Fruit fly (Drosophila melanogaster) whole organism, embryonic: ENCODE measurements around the gene Gr39a.

Experiments
- ATbp ChIP-seq: fragments of 200-800 bp; sonication (Bioruptor generic); optimal IDR thresholded peaks from 2 replicates; lab custom pipeline; 2017; ENCODE audit warnings: missing biosample characterization, mild to moderate bottlenecking, missing genetic modification characterization, missing genetic modification reagents
- BEAF-32 ChIP-seq: fragments of 200-800 bp; sonication (Bioruptor generic); optimal IDR thresholded peaks from 3 replicates; lab custom pipeline; 2017; ENCODE audit warnings: missing biosample characterization, missing genetic modification characterization, mild to moderate bottlenecking, moderate library complexity, missing genetic modification reagents
- CG1024 ChIP-seq: fragments of 200-800 bp; sonication (Bioruptor generic); IDR thresholded peaks from 2 replicates; pipeline ENCODE4 v1.3.6; 2022; ENCODE audit warnings: missing biosample characterization, missing genetic modification characterization
- CG10321 ChIP-seq: fragments of 200-800 bp; sonication (Bioruptor generic); IDR thresholded peaks from 2 replicates; pipeline ENCODE4 v1.3.6; 2022; ENCODE audit warnings: missing biosample characterization, missing genetic modification characterization
- CG11093 ChIP-seq: fragments of 200-800 bp; sonication (Bioruptor generic); IDR thresholded peaks from 3 replicates; pipeline ENCODE4 v1.3.6; 2022; ENCODE audit warnings: missing biosample characterization, missing genetic modification characterization
- CG12155 ChIP-seq: fragments of 200-800 bp; sonication (Bioruptor generic); optimal IDR thresholded peaks from 3 replicates; lab custom pipeline; 2016; ENCODE audit warnings: missing biosample characterization, missing genetic modification characterization
- CG12299 ChIP-seq: fragments of 200-800 bp; sonication (Bioruptor generic); optimal IDR thresholded peaks from 2 replicates; lab custom pipeline; 2018; ENCODE audit warnings: missing biosample characterization, mild to moderate bottlenecking, missing genetic modification characterization
- CG13624 ChIP-seq: fragments of 200-800 bp; sonication (Bioruptor generic); optimal IDR thresholded peaks from 2 replicates; lab custom pipeline; 2016; ENCODE audit warnings: missing biosample characterization, missing genetic modification characterization
- CG16863 ChIP-seq: fragments of 200-800 bp; sonication (Bioruptor generic); optimal IDR thresholded peaks from 3 replicates; lab custom pipeline; 2016; ENCODE audit warnings: missing biosample characterization, missing genetic modification characterization
- CG3065 ChIP-seq: fragments of 200-800 bp; sonication (Bioruptor generic); optimal IDR thresholded peaks from 2 replicates; lab custom pipeline; 2016; ENCODE audit warnings: missing biosample characterization, missing genetic modification characterization
- CG31224 ChIP-seq: fragments of 200-800 bp; sonication (Bioruptor generic); IDR thresholded peaks from 2 replicates; pipeline ENCODE4 v1.3.6; 2022; ENCODE audit warnings: missing biosample characterization, missing genetic modification characterization
- CG34224 ChIP-seq: fragments of 200-800 bp; sonication (Bioruptor generic); IDR thresholded peaks from 3 replicates; pipeline ENCODE4 v1.3.6; 2022; ENCODE audit warnings: missing biosample characterization, missing genetic modification characterization; ENCODE audit not compliant: partially characterized antibody
- CG3838 ChIP-seq: fragments of 200-800 bp; sonication (Bioruptor generic); optimal IDR thresholded peaks from 3 replicates; lab custom pipeline; 2016; ENCODE audit warnings: missing biosample characterization, missing genetic modification characterization
- CG4730 ChIP-seq: fragments of 200-800 bp; sonication (Bioruptor generic); IDR thresholded peaks from 2 replicates; pipeline ENCODE4 v1.3.6; 2022; ENCODE audit warnings: missing biosample characterization, missing genetic modification characterization
- CG4820 ChIP-seq: fragments of 200-800 bp; sonication (Bioruptor generic); optimal IDR thresholded peaks from 3 replicates; lab custom pipeline; 2016; ENCODE audit warnings: missing biosample characterization, missing genetic modification characterization
- CG6854 ChIP-seq: fragments of 200-800 bp; sonication (Bioruptor generic); optimal IDR thresholded peaks from 3 replicates; lab custom pipeline; 2017; ENCODE audit warnings: missing biosample characterization, mild to moderate bottlenecking, missing genetic modification characterization
- CG7963 ChIP-seq: fragments of 200-800 bp; sonication (Bioruptor generic); IDR thresholded peaks from 3 replicates; pipeline ENCODE4 v1.3.6; 2022; ENCODE audit warnings: missing biosample characterization, missing genetic modification characterization; ENCODE audit not compliant: partially characterized antibody
- CrebB ChIP-seq: fragments of 200-800 bp; sonication (Bioruptor generic); optimal IDR thresholded peaks from 3 replicates; lab custom pipeline; 2018; ENCODE audit warnings: missing biosample characterization, mild to moderate bottlenecking, missing genetic modification characterization
- D19A ChIP-seq: fragments of 200-800 bp; optimal IDR thresholded peaks from 3 replicates; lab custom pipeline; 2019; ENCODE audit warnings: missing biosample characterization, mild to moderate bottlenecking, missing genetic modification characterization, moderate library complexity
- Drgx ChIP-seq: fragments of 200-800 bp; sonication (Bioruptor generic); IDR thresholded peaks from 2 replicates; pipeline ENCODE4 v1.3.6; 2022; ENCODE audit warnings: missing biosample characterization, missing genetic modification characterization
- HLH3B ChIP-seq: fragments of 200-800 bp; sonication (Bioruptor generic); IDR thresholded peaks from 2 replicates; pipeline ENCODE4 v1.3.6; 2022; ENCODE audit warnings: missing biosample characterization, missing genetic modification characterization
- HmgD ChIP-seq: fragments of 200-800 bp; sonication (Bioruptor generic); optimal IDR thresholded peaks from 3 replicates; lab custom pipeline; 2016; ENCODE audit warnings: missing biosample characterization, missing genetic modification characterization
- HmgZ ChIP-seq: fragments of 200-800 bp; sonication (Bioruptor generic); optimal IDR thresholded peaks from 2 replicates; lab custom pipeline; 2018; ENCODE audit warnings: missing biosample characterization, mild to moderate bottlenecking, missing genetic modification characterization
- Max ChIP-seq: fragments of 200-800 bp; sonication (Bioruptor generic); optimal IDR thresholded peaks from 2 replicates; lab custom pipeline; 2016; ENCODE audit warnings: missing biosample characterization, mild to moderate bottlenecking, missing genetic modification characterization
- Nf-YB ChIP-seq: fragments of 200-800 bp; sonication (Bioruptor generic); optimal IDR thresholded peaks from 3 replicates; lab custom pipeline; 2019; ENCODE audit warnings: missing biosample characterization, mild to moderate bottlenecking, missing genetic modification characterization, moderate library complexity
- Poxn ChIP-seq: fragments of 200-800 bp; sonication (Bioruptor generic); IDR thresholded peaks from 2 replicates; pipeline ENCODE4 v1.3.6; 2022; ENCODE audit warnings: missing biosample characterization, missing genetic modification characterization
- Rx ChIP-seq: fragments of 200-800 bp; sonication (Bioruptor generic); IDR thresholded peaks from 2 replicates; pipeline ENCODE4 v1.3.6; 2022; ENCODE audit warnings: missing biosample characterization, missing genetic modification characterization
- Side ChIP-seq: fragments of 200-800 bp; sonication (Bioruptor generic); optimal IDR thresholded peaks from 2 replicates; lab custom pipeline; 2016; ENCODE audit warnings: missing biosample characterization, missing genetic modification characterization
- Six4 ChIP-seq: fragments of 200-800 bp; sonication (Bioruptor generic); optimal IDR thresholded peaks from 2 replicates; lab custom pipeline; 2016; ENCODE audit warnings: missing biosample characterization, missing genetic modification characterization
- Taf1 ChIP-seq: fragments of 200-800 bp; sonication (Bioruptor generic); IDR thresholded peaks from 2 replicates; pipeline ENCODE4 v1.3.6; 2022; ENCODE audit warnings: missing biosample characterization, missing genetic modification characterization
- ac ChIP-seq: fragments of 200-800 bp; sonication (Bioruptor generic); optimal IDR thresholded peaks from 3 replicates; lab custom pipeline; 2017; ENCODE audit warnings: missing biosample characterization, mild to moderate bottlenecking, missing genetic modification characterization
- aop ChIP-seq: fragments of 200-800 bp; sonication (Bioruptor generic); IDR thresholded peaks from 2 replicates; pipeline ENCODE4 v1.3.6; 2022; ENCODE audit warnings: missing biosample characterization, missing genetic modification characterization
- cad ChIP-seq: fragments of >200 bp; optimal IDR thresholded peaks from 2 replicates; lab custom pipeline; 2017; ENCODE audit warnings: missing biosample characterization, missing genetic modification characterization
- dan ChIP-seq: fragments of 200-800 bp; sonication (Bioruptor generic); IDR thresholded peaks from 2 replicates; pipeline ENCODE4 v1.3.6; 2022; ENCODE audit warnings: missing biosample characterization, missing genetic modification characterization
- ems ChIP-seq: fragments of 200-800 bp; sonication (Bioruptor generic); optimal IDR thresholded peaks from 3 replicates; lab custom pipeline; 2016; ENCODE audit warnings: missing biosample characterization, missing genetic modification characterization
- exex ChIP-seq: fragments of 200-800 bp; sonication (Bioruptor generic); optimal IDR thresholded peaks from 4 replicates; lab custom pipeline; 2018; ENCODE audit warnings: missing biosample characterization, mild to moderate bottlenecking, missing genetic modification characterization, moderate library complexity
- fru ChIP-seq: fragments of >200 bp; optimal IDR thresholded peaks from 2 replicates; lab custom pipeline; 2017
- gsb ChIP-seq: fragments of 200-800 bp; sonication (Bioruptor generic); IDR thresholded peaks from 2 replicates; pipeline ENCODE4 v1.3.6; 2022; ENCODE audit warnings: missing biosample characterization, missing genetic modification characterization
- hb ChIP-seq: fragments of 200-800 bp; sonication (Bioruptor generic); IDR thresholded peaks from 3 replicates; pipeline ENCODE4 v1.3.6; 2022; ENCODE audit warnings: missing biosample characterization, missing genetic modification characterization; ENCODE audit not compliant: partially characterized antibody
- lbe ChIP-seq: fragments of 200-800 bp; sonication (Bioruptor generic); optimal IDR thresholded peaks from 2 replicates; lab custom pipeline; 2016; ENCODE audit warnings: missing biosample characterization, mild to moderate bottlenecking, missing genetic modification characterization
- pita ChIP-seq: fragments of 200-800 bp; sonication (Bioruptor generic); optimal IDR thresholded peaks from 2 replicates; lab custom pipeline; 2017; ENCODE audit warnings: missing biosample characterization, mild to moderate bottlenecking, missing genetic modification characterization
- psq ChIP-seq: fragments of 200-800 bp; sonication (Bioruptor generic); optimal IDR thresholded peaks from 2 replicates; lab custom pipeline; 2017; ENCODE audit warnings: missing biosample characterization, missing genetic modification characterization
- ro ChIP-seq: fragments of 200-800 bp; sonication (Bioruptor generic); IDR thresholded peaks from 2 replicates; pipeline ENCODE4 v1.3.6; 2022; ENCODE audit warnings: missing biosample characterization, missing genetic modification characterization
- sens-2 ChIP-seq: fragments of 200-800 bp; sonication (Bioruptor generic); IDR thresholded peaks from 2 replicates; pipeline ENCODE4 v1.3.6; 2022; ENCODE audit warnings: missing biosample characterization, missing genetic modification characterization
- seq ChIP-seq: fragments of 200-800 bp; sonication (Bioruptor generic); IDR thresholded peaks from 2 replicates; pipeline ENCODE4 v1.3.6; 2022; ENCODE audit warnings: missing biosample characterization, missing genetic modification characterization
- sqz ChIP-seq: fragments of 200-800 bp; sonication (Bioruptor generic); optimal IDR thresholded peaks from 3 replicates; lab custom pipeline; 2018; ENCODE audit warnings: missing biosample characterization, mild to moderate bottlenecking, missing genetic modification characterization
- ssp ChIP-seq: fragments of 200-800 bp; sonication (Bioruptor generic); IDR thresholded peaks from 2 replicates; pipeline ENCODE4 v1.3.6; 2022; ENCODE audit warnings: missing biosample characterization, missing genetic modification characterization
- ttk ChIP-seq: fragments of 200-800 bp; sonication (Bioruptor generic); IDR thresholded peaks from 2 replicates; pipeline ENCODE4 v2.1.2; 2022; ENCODE audit warnings: missing biosample characterization, missing genetic modification characterization
- tup ChIP-seq: fragments of 200-800 bp; sonication (Bioruptor generic); optimal IDR thresholded peaks from 2 replicates; lab custom pipeline; 2016; ENCODE audit warnings: missing biosample characterization, mild to moderate bottlenecking, missing genetic modification characterization, moderate library complexity
- tx ChIP-seq: fragments of 200-800 bp; sonication (Bioruptor generic); optimal IDR thresholded peaks from 2 replicates; lab custom pipeline; 2016; ENCODE audit warnings: missing biosample characterization, missing genetic modification characterization
- unpg ChIP-seq: fragments of 200-800 bp; sonication (Bioruptor generic); optimal IDR thresholded peaks from 3 replicates; lab custom pipeline; 2018; ENCODE audit warnings: missing biosample characterization, mild to moderate bottlenecking, missing genetic modification characterization, moderate library complexity
- zf30C ChIP-seq: fragments of 200-800 bp; sonication (Bioruptor generic); optimal IDR thresholded peaks from 3 replicates; lab custom pipeline; 2018; ENCODE audit warnings: missing biosample characterization, mild to moderate bottlenecking, missing genetic modification characterization

The Gr39a gene

dm6 chr2L:21263470-21264146 is 26.9 kb upstream of the Gr39a start (continued):
- TF ChIP-seq seq (GFP tag; lab: Robert Waterston, UW) (0 out of 2 replicates have a peak, but pooled peaks have one; percentile 22), gsb (GFP tag; lab: Robert Waterston, UW) (no peak), cad (GFP tag; lab: Kevin White, UChicago) (no peak), Drgx (GFP tag; lab: Robert Waterston, UW) (no peak), CG10321 (GFP tag; lab: Robert Waterston, UW) (no peak), dan (GFP tag; lab: Robert Waterston, UW) (no peak), BEAF-32 (GFP tag; lab: Kevin White, UChicago) (peak; percentile 9), psq (GFP tag; lab: Kevin White, UChicago) (no peak), CG12155 (no peak), Rx (GFP tag; lab: Robert Waterston, UW) (no peak), lbe (GFP tag; lab: Kevin White, UChicago) (peak; percentile 10), Six4 (no peak), CG6854 (GFP tag; lab: Kevin White, UChicago) (no peak), sens-2 (GFP tag; lab: Robert Waterston, UW) (no peak), Poxn (GFP tag; lab: Robert Waterston, UW) (no peak), tx (GFP tag; lab: Kevin White, UChicago) (no peak), exex (tag; lab: Kevin White, UChicago) (no peak), Taf1 (GFP tag; lab: Robert Waterston, UW) (no peak), CG3065 (GFP tag; lab: Kevin White, UChicago) (no peak), HLH3B (GFP tag; lab: Robert Waterston, UW) (peak; percentile 39; the same call in 1 of the 2 replicates), CG4730 (GFP tag; lab: Robert Waterston, UW) (no peak), CG16863 (GFP tag; lab: Kevin White, UChicago) (no peak), fru (lab: Kevin White, UChicago) (no peak), CG34224 (GFP tag; lab: Robert Waterston, UW) (no peak), CG31224 (GFP tag; lab: Robert Waterston, UW) (no peak), tup (GFP tag; lab: Kevin White, UChicago) (no peak), CG7963 (GFP tag; lab: Robert Waterston, UW) (no peak), CG12299 (tag; lab: Kevin White, UChicago) (no peak), CrebB (no peak), aop (GFP tag; lab: Robert Waterston, UW) (no peak), CG11093 (GFP tag; lab: Robert Waterston, UW) (no peak), ems (GFP tag; lab: Kevin White, UChicago) (no peak), unpg (GFP tag; lab: Kevin White, UChicago) (peak; percentile 51), hb (no peak), ssp (peak; percentile 83), D19A (tag; lab: Kevin White, UChicago) (peak; percentile 92), CG13624 (GFP tag; lab: Kevin White, UChicago) (no peak), ATbp (GFP tag; lab: Kevin White, UChicago) (no peak), zf30C (no peak), Nf-YB (no peak), CG1024 (GFP tag; lab: Robert Waterston, UW) (peak; percentile 30; the same call in 1 of the 2 replicates), ro (GFP tag; lab: Robert Waterston, UW) (no peak), ac (GFP tag; lab: Kevin White, UChicago) (no peak), HmgZ (tag; lab: Kevin White, UChicago) (peak; percentile 2), CG3838 (GFP tag; lab: Kevin White, UChicago) (no peak), HmgD (GFP tag; lab: Kevin White, UChicago) (no peak), Side (GFP tag; lab: Kevin White, UChicago) (no peak), ttk (GFP tag; lab: Robert Waterston, UW) (no peak), CG4820 (GFP tag; lab: Kevin White, UChicago) (no peak), Max (GFP tag; lab: Kevin White, UChicago) (no peak), pita (GFP tag; lab: Kevin White, UChicago) (no peak), sqz (no peak)
